Worm (Caenorhabditis elegans) whole organism, L4 larva: Measurements from ENCODE around the gene ceh-1.

Experiments used
- D1046.2 ChIP-seq: fragments of 200-800 bp; sonication (Bioruptor generic); IDR thresholded peaks from 2 replicates; pipeline ENCODE4 v1.3.6; 2022; ENCODE audit warnings: missing genetic modification characterization, missing compliant biosample characterization
- F49E8.2 ChIP-seq: sonication (generic microtip); optimal IDR thresholded peaks from 2 replicates; lab custom pipeline; 2016; ENCODE audit warnings: missing compliant biosample characterization, mild to moderate bottlenecking, missing genetic modification characterization, borderline replicate concordance
- T26A8.4 ChIP-seq: fragments of 200-800 bp; sonication (Bioruptor generic); IDR thresholded peaks from 2 replicates; pipeline ENCODE4 v1.3.6; 2022; ENCODE audit warnings: missing genetic modification characterization, missing compliant biosample characterization
- ama-1 ChIP-seq: fragments of 150-350 bp; optimal IDR thresholded peaks from 2 replicates; lab custom pipeline; 2014; ENCODE audit warnings: inconsistent platforms, mixed read lengths
- ceh-20 ChIP-seq: fragments of 200-800 bp; sonication (Bioruptor generic); IDR thresholded peaks from 2 replicates; pipeline ENCODE4 v1.3.6; 2022; ENCODE audit warnings: missing genetic modification reagents, missing genetic modification characterization, missing compliant biosample characterization
- ceh-32 ChIP-seq: sonication (generic microtip); optimal IDR thresholded peaks from 2 replicates; lab custom pipeline; 2016; ENCODE audit warnings: mild to moderate bottlenecking, missing genetic modification characterization, missing compliant biosample characterization; ENCODE audit not compliant: poor library complexity
- ceh-62 ChIP-seq: sonication (generic microtip); optimal IDR thresholded peaks from 2 replicates; lab custom pipeline; 2017; ENCODE audit warnings: missing biosample characterization, missing genetic modification characterization
- cey-2 ChIP-seq: sonication (generic microtip); optimal IDR thresholded peaks from 3 replicates; lab custom pipeline; 2017; ENCODE audit warnings: missing genetic modification characterization, mild to moderate bottlenecking, missing compliant biosample characterization, antibody characterized with exemption, borderline replicate concordance; ENCODE audit not compliant: insufficient read depth
- ctbp-1 ChIP-seq: fragments of 200-800 bp; sonication (Bioruptor generic); IDR thresholded peaks from 2 replicates; pipeline ENCODE4 v1.3.6; 2022; ENCODE audit warnings: missing genetic modification reagents, missing genetic modification characterization, missing compliant biosample characterization
- daf-8 ChIP-seq: fragments of 200-800 bp; sonication (Bioruptor generic); IDR thresholded peaks from 2 replicates; pipeline ENCODE4 v1.3.6; 2022; ENCODE audit warnings: missing genetic modification characterization, missing compliant biosample characterization
- dmd-6 ChIP-seq: fragments of 200-800 bp; sonication (Bioruptor generic); IDR thresholded peaks from 2 replicates; pipeline ENCODE4 v1.3.6; 2022; ENCODE audit warnings: missing genetic modification reagents, missing genetic modification characterization, missing compliant biosample characterization
- dmd-8 ChIP-seq: fragments of 200-800 bp; sonication (Bioruptor generic); IDR thresholded peaks from 2 replicates; pipeline ENCODE4 v1.3.6; 2022; ENCODE audit warnings: missing genetic modification characterization, missing compliant biosample characterization
- duxl-1 ChIP-seq: sonication (generic microtip); optimal IDR thresholded peaks from 2 replicates; lab custom pipeline; 2016; ENCODE audit warnings: mild to moderate bottlenecking, missing genetic modification characterization, moderate library complexity, missing compliant biosample characterization; ENCODE audit not compliant: poor library complexity
- dve-1 ChIP-seq: sonication (generic microtip); optimal IDR thresholded peaks from 2 replicates; lab custom pipeline; 2017; ENCODE audit warnings: antibody characterized with exemption, mild to moderate bottlenecking, missing genetic modification characterization, missing compliant biosample characterization; ENCODE audit not compliant: insufficient read depth
- fos-1 ChIP-seq: fragments of 150-350 bp; optimal IDR thresholded peaks from 2 replicates; lab custom pipeline; 2014; ENCODE audit warnings: missing biosample characterization, missing genetic modification characterization
- gei-8 ChIP-seq: fragments of 200-800 bp; sonication (Bioruptor generic); optimal IDR thresholded peaks from 2 replicates; lab custom pipeline; 2018; ENCODE audit warnings: mild to moderate bottlenecking, missing genetic modification characterization, missing compliant biosample characterization
- hlh-11 ChIP-seq: fragments of 200-800 bp; sonication (Bioruptor generic); optimal IDR thresholded peaks from 2 replicates; lab custom pipeline; 2018; ENCODE audit warnings: mild to moderate bottlenecking, missing genetic modification characterization, missing compliant biosample characterization
- lim-7 ChIP-seq: fragments of 200-800 bp; sonication (Bioruptor generic); IDR thresholded peaks from 2 replicates; pipeline ENCODE4 v1.3.6; 2022; ENCODE audit warnings: missing genetic modification characterization, missing compliant biosample characterization
- lin-13 ChIP-seq: fragments of 150-350 bp; optimal IDR thresholded peaks from 2 replicates; lab custom pipeline; 2014; ENCODE audit warnings: missing biosample characterization, missing genetic modification reagents, missing genetic modification characterization
- lin-29 ChIP-seq: fragments of 200-800 bp; sonication (Bioruptor generic); IDR thresholded peaks from 2 replicates; pipeline ENCODE4 v1.3.6; 2022; ENCODE audit warnings: missing genetic modification reagents, missing genetic modification characterization, missing compliant biosample characterization
- lin-38 ChIP-seq: fragments of 200-800 bp; sonication (Bioruptor generic); IDR thresholded peaks from 2 replicates; pipeline ENCODE4 v1.3.6; 2022; ENCODE audit warnings: missing genetic modification reagents, missing genetic modification characterization, missing compliant biosample characterization
- lir-3 ChIP-seq: sonication (generic microtip); optimal IDR thresholded peaks from 2 replicates; lab custom pipeline; 2016; ENCODE audit warnings: mild to moderate bottlenecking, missing genetic modification characterization, missing compliant biosample characterization
- lsy-2 ChIP-seq, 2 experiments: fragments of 150-350 bp in 1 of 2; sonication (generic microtip) in 1 of 2; optimal IDR thresholded peaks; 2 replicates each; lab custom pipeline; 2014 to 2017; ENCODE audit warnings: missing biosample characterization in 2 of 2, missing genetic modification characterization in 2 of 2
- madf-5 ChIP-seq, 2 experiments: fragments of 200-800 bp; sonication (Bioruptor generic); IDR thresholded peaks; 2 replicates each; pipeline ENCODE4 v1.3.6; 2022; ENCODE audit warnings: missing compliant biosample characterization in 2 of 2, missing genetic modification characterization in 2 of 2
- mdl-1 ChIP-seq, 2 experiments: fragments of 150-350 bp in 1 of 2; sonication (generic microtip) in 1 of 2; optimal IDR thresholded peaks; 2 replicates each; lab custom pipeline; 2014 to 2017; ENCODE audit warnings: missing biosample characterization in 2 of 2, missing genetic modification characterization in 2 of 2
- mdt-29 ChIP-seq: fragments of 200-800 bp; sonication (Bioruptor generic); IDR thresholded peaks from 2 replicates; pipeline ENCODE4 v1.3.6; 2022; ENCODE audit warnings: missing genetic modification reagents, missing genetic modification characterization, missing compliant biosample characterization
- mxl-3 ChIP-seq: fragments of 200-800 bp; sonication (Bioruptor generic); optimal IDR thresholded peaks from 2 replicates; lab custom pipeline; 2018; ENCODE audit warnings: mild to moderate bottlenecking, missing genetic modification characterization, missing compliant biosample characterization
- nhr-102 ChIP-seq: sonication (generic microtip); optimal IDR thresholded peaks from 2 replicates; lab custom pipeline; 2016; ENCODE audit warnings: mild to moderate bottlenecking, missing genetic modification characterization, moderate library complexity, missing compliant biosample characterization
- nhr-11 ChIP-seq: fragments of 150-350 bp; optimal IDR thresholded peaks from 2 replicates; lab custom pipeline; 2014; ENCODE audit warnings: missing biosample characterization, missing genetic modification characterization
- nhr-111 ChIP-seq: fragments of 200-800 bp; sonication (Bioruptor generic); optimal IDR thresholded peaks from 2 replicates; lab custom pipeline; 2018; ENCODE audit warnings: mild to moderate bottlenecking, missing genetic modification characterization, missing compliant biosample characterization
- nhr-25 ChIP-seq: sonication (generic microtip); optimal IDR thresholded peaks from 2 replicates; lab custom pipeline; 2017; ENCODE audit warnings: missing genetic modification characterization, mild to moderate bottlenecking, missing compliant biosample characterization, antibody characterized with exemption, moderate library complexity, borderline replicate concordance; ENCODE audit not compliant: insufficient read depth
- nhr-28 ChIP-seq: fragments of 150-350 bp; optimal IDR thresholded peaks from 2 replicates; lab custom pipeline; 2014; ENCODE audit warnings: missing biosample characterization, missing genetic modification characterization
- nhr-76 ChIP-seq: fragments of 150-350 bp; optimal IDR thresholded peaks from 2 replicates; lab custom pipeline; 2014; ENCODE audit warnings: missing biosample characterization, missing genetic modification characterization
- pha-4 ChIP-seq, 2 experiments: fragments of 150-350 bp in 1 of 2; fragments of 200-800 bp in 1 of 2; sonication (Bioruptor generic) in 1 of 2; IDR thresholded peaks in 1 of 2; optimal IDR thresholded peaks in 1 of 2; 2 replicates each; pipeline versions ENCODE4 v1.3.6 to Lab custom; 2014 to 2022; ENCODE audit warnings: missing genetic modification characterization in 2 of 2, missing genetic modification reagents in 2 of 2, missing biosample characterization in 1 of 2, missing compliant biosample characterization in 1 of 2
- php-3 ChIP-seq: fragments of 200-800 bp; sonication (Bioruptor generic); IDR thresholded peaks from 2 replicates; pipeline ENCODE4 v1.3.6; 2022; ENCODE audit warnings: missing genetic modification reagents, missing genetic modification characterization, missing compliant biosample characterization
- pqm-1 ChIP-seq: sonication (generic microtip); optimal IDR thresholded peaks from 2 replicates; lab custom pipeline; 2017; ENCODE audit warnings: missing biosample characterization, missing genetic modification characterization
- rbr-2 ChIP-seq: sonication (generic microtip); optimal IDR thresholded peaks from 2 replicates; lab custom pipeline; 2016; ENCODE audit warnings: missing genotype, missing genetic modification characterization, missing compliant biosample characterization
- skn-1 ChIP-seq: fragments of 150-350 bp; optimal IDR thresholded peaks from 2 replicates; lab custom pipeline; 2014; ENCODE audit warnings: missing biosample characterization, missing genetic modification characterization
- snpc-1.2 ChIP-seq: fragments of 200-800 bp; sonication (Bioruptor generic); IDR thresholded peaks from 2 replicates; pipeline ENCODE4 v1.3.6; 2022; ENCODE audit warnings: missing genetic modification reagents, missing genetic modification characterization, missing compliant biosample characterization
- snpc-4 ChIP-seq: fragments of 150-350 bp; optimal IDR thresholded peaks from 2 replicates; lab custom pipeline; 2014; ENCODE audit warnings: missing biosample characterization, missing genetic modification characterization
- spr-3 ChIP-seq: fragments of 200-800 bp; sonication (Bioruptor generic); optimal IDR thresholded peaks from 2 replicates; lab custom pipeline; 2018; ENCODE audit warnings: mild to moderate bottlenecking, missing genetic modification characterization, missing compliant biosample characterization
- unc-62 ChIP-seq, 3 experiments: fragments of 150-350 bp in 1 of 3; sonication (generic microtip); optimal IDR thresholded peaks in 2 of 3; peaks in 1 of 3; 1 replicate in 1 of 3; 2 replicates in 2 of 3; lab custom pipeline; 2014 to 2017; ENCODE audit warnings: missing biosample characterization in 3 of 3, missing genetic modification characterization in 3 of 3, missing genetic modification reagents in 3 of 3, missing genotype in 1 of 3
- vab-7 ChIP-seq: fragments of 200-800 bp; sonication (Bioruptor generic); IDR thresholded peaks from 2 replicates; pipeline ENCODE4 v1.3.6; 2022; ENCODE audit warnings: missing genetic modification reagents, missing genetic modification characterization, missing compliant biosample characterization
- zfp-3 ChIP-seq: fragments of 200-800 bp; sonication (Bioruptor generic); conservative IDR thresholded peaks from 2 replicates; pipeline ENCODE4 v1.3.6; 2022; ENCODE audit warnings: missing genetic modification reagents, missing genetic modification characterization, missing compliant biosample characterization
- zip-11 ChIP-seq: fragments of 200-800 bp; sonication (Bioruptor generic); IDR thresholded peaks from 2 replicates; pipeline ENCODE4 v1.3.6; 2022; ENCODE audit warnings: missing genetic modification characterization, missing compliant biosample characterization
- zip-2 ChIP-seq: fragments of 150-350 bp; optimal IDR thresholded peaks from 2 replicates; lab custom pipeline; 2014; ENCODE audit warnings: missing biosample characterization, missing genetic modification characterization

ceh-1 gene

DNA sequence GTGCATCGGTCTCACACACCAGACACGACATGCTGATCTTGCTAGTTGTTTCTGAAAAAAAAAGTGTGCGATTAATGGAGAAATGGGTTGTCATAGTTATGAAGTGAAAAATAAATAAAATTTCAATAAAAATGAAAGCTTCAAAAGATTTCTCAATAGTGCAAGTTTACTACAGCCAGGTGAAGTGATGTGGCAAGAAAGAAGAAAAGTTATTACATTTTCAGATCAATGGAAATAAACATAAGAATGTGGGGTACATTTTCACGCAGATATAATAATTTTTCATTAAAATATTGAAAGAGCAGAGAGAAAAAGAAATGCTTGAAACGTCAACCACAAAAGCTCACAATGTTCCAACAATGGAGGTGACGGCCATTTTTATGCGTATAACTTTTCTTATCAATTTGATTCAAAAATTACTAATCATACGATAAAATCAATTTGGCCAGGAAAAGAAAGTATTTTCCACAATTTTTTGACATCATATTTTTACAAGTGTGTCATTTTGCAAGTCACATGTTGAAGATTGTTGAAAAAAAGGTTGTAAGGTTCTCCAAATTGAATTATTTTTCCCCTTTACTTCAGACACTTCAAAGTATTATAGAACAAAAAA is 6.4 kb upstream of the ceh-1 start, which contains the start of gene nhr-45 (continued):
- TF ChIP-seq duxl-1 (tag; lab: Kevin White, UChicago), result no peak
- TF ChIP-seq ceh-62 (tag; lab: Kevin White, UChicago), result no peak
- peak; percentile 26 for TF ChIP-seq pqm-1
- no peak for TF ChIP-seq unc-62 (GFP tag; optimal IDR thresholded peaks at IDR 0.05 in 1 of 2; lab: Kevin White, UChicago)
- no peak for TF ChIP-seq unc-62 (tag; optimal IDR thresholded peaks at IDR 0.05; lab: Kevin White, UChicago)
- TF ChIP-seq F49E8.2 (tag; lab: Kevin White, UChicago), result no peak
- no peak for TF ChIP-seq mdl-1 (tag; optimal IDR thresholded peaks at IDR 0.05; lab: Kevin White, UChicago)

DNA sequence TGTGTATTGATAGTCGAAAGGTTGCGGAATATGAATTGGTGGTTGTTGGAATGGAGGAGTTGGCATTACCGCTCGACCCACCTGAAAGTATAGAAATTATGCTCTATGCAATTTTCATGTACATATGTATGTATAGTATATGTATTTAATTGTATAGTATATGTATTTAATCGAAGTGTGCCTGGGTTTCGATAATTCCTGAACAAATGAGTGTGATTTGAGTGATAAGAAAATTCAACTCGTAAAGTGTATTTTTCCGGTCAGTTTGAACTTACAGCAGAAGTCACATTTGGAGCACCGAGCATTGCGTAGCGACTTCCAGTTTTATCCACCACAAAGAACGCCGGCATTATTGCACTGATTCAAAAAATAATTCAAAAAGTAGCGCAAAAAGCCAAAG is 4.7 kb upstream of the ceh-1 start:
- TF ChIP-seq ctbp-1 (GFP tag; lab: Robert Waterston, UW) (no peak), lir-3 (tag; lab: Kevin White, UChicago) (no peak), nhr-111 (GFP tag; lab: Kevin White, UChicago) (no peak), nhr-25 (tag; lab: Kevin White, UChicago) (no peak), lin-38 (GFP tag; lab: Robert Waterston, UW) (no peak), madf-5 (GFP tag; IDR thresholded peaks at IDR 0.05; lab: Robert Waterston, UW) (no peak), zip-11 (GFP tag; lab: Robert Waterston, UW) (no peak), php-3 (GFP tag; lab: Robert Waterston, UW) (no peak), mxl-3 (GFP tag; lab: Kevin White, UChicago) (no peak), lsy-2 (tag; optimal IDR thresholded peaks at IDR 0.05; lab: Kevin White, UChicago) (no peak), ceh-62 (tag; lab: Kevin White, UChicago) (no peak), lim-7 (GFP tag; lab: Robert Waterston, UW) (no peak), mdl-1 (tag; optimal IDR thresholded peaks at IDR 0.05; lab: Kevin White, UChicago) (no peak), spr-3 (GFP tag; lab: Kevin White, UChicago) (no peak), zip-2 (tag; lab: Kevin White, UChicago) (no peak), unc-62 (GFP tag; optimal IDR thresholded peaks at IDR 0.05 in 1 of 2; lab: Kevin White, UChicago) (no peak), unc-62 (tag; optimal IDR thresholded peaks at IDR 0.05; lab: Kevin White, UChicago) (no peak), skn-1 (tag; lab: Kevin White, UChicago) (no peak), ama-1 (lab: Kevin White, UChicago) (no peak), dve-1 (tag; lab: Kevin White, UChicago) (peak; percentile 6), ceh-20 (no peak), nhr-76 (tag; lab: Kevin White, UChicago) (no peak), snpc-4 (tag; lab: Kevin White, UChicago) (no peak), pqm-1 (peak; percentile 4), nhr-11 (no peak), snpc-1.2 (no peak), dmd-8 (GFP tag; lab: Robert Waterston, UW) (no peak), zfp-3 (GFP tag; lab: Robert Waterston, UW) (no peak), nhr-28 (tag; lab: Kevin White, UChicago) (peak; percentile 96), duxl-1 (tag; lab: Kevin White, UChicago) (no peak), pha-4 (GFP tag; IDR thresholded peaks at IDR 0.05; lab: Robert Waterston, UW) (no peak), pha-4 (tag; optimal IDR thresholded peaks at IDR 0.05; lab: Kevin White, UChicago) (no peak), dmd-6 (peak; percentile 37; the same call in 1 of the 2 replicates), ceh-32 (tag; lab: Kevin White, UChicago) (no peak), rbr-2 (tag; lab: Kevin White, UChicago) (no peak), lin-13 (GFP tag; lab: Kevin White, UChicago) (no peak), nhr-102 (tag; lab: Kevin White, UChicago) (peak; percentile 24), mdt-29 (GFP tag; lab: Robert Waterston, UW) (no peak), D1046.2 (no peak), fos-1 (tag; lab: Kevin White, UChicago) (no peak), gei-8 (GFP tag; lab: Kevin White, UChicago) (no peak), cey-2 (tag; lab: Kevin White, UChicago) (no peak), T26A8.4 (GFP tag; lab: Robert Waterston, UW) (no peak), hlh-11 (peak; percentile 24), vab-7 (no peak), daf-8 (GFP tag; lab: Robert Waterston, UW) (no peak), lin-29 (GFP tag; lab: Robert Waterston, UW) (no peak)
